Worm (Caenorhabditis elegans) whole organism, L4 larva: ENCODE data around the gene F48F5.6.
A peak's percentile ranks its signal among the peaks of the same experiment; 100 is the strongest.

Source experiments
- aha-1 ChIP-seq: fragments of 150-350 bp; peaks from one replicate; lab custom pipeline; 2014; ENCODE audit warnings: missing biosample characterization, missing genetic modification characterization
- daf-19 ChIP-seq: fragments of 200-800 bp; sonication (Bioruptor generic); conservative IDR thresholded peaks from 2 replicates; pipeline ENCODE4 v1.3.6; 2022; ENCODE audit warnings: missing genetic modification characterization, missing compliant biosample characterization
- dmd-8 ChIP-seq: fragments of 200-800 bp; sonication (Bioruptor generic); IDR thresholded peaks from 2 replicates; pipeline ENCODE4 v1.3.6; 2022; ENCODE audit warnings: missing genetic modification characterization, missing compliant biosample characterization
- dpl-1 ChIP-seq: fragments of 150-350 bp; optimal IDR thresholded peaks from 2 replicates; lab custom pipeline; 2014; ENCODE audit warnings: missing biosample characterization, missing genetic modification reagents, missing genetic modification characterization
- pqm-1 ChIP-seq: sonication (generic microtip); optimal IDR thresholded peaks from 2 replicates; lab custom pipeline; 2017; ENCODE audit warnings: missing biosample characterization, missing genetic modification characterization
- saeg-2 ChIP-seq: fragments of 200-800 bp; sonication (Bioruptor generic); IDR thresholded peaks from 2 replicates; pipeline ENCODE4 v1.3.6; 2022; ENCODE audit warnings: missing genetic modification reagents, missing genetic modification characterization, missing compliant biosample characterization
- skn-1 ChIP-seq: fragments of 150-350 bp; optimal IDR thresholded peaks from 2 replicates; lab custom pipeline; 2014; ENCODE audit warnings: missing biosample characterization, missing genetic modification characterization
- unc-39 ChIP-seq: sonication (generic microtip); optimal IDR thresholded peaks from 2 replicates; lab custom pipeline; 2017; ENCODE audit warnings: missing biosample characterization, missing genetic modification characterization
- zag-1 ChIP-seq: fragments of 150-350 bp; optimal IDR thresholded peaks from 2 replicates; lab custom pipeline; 2014; ENCODE audit warnings: missing biosample characterization, missing genetic modification characterization

- TF ChIP-seq unc-39 (no peak), dpl-1 (GFP tag; lab: Kevin White, UChicago) (no peak), pqm-1 (tag; lab: Kevin White, UChicago) (peak; percentile 37), zag-1 (tag; lab: Kevin White, UChicago) (no peak), aha-1 (tag; lab: Kevin White, UChicago) (no peak), daf-19 (GFP tag; lab: Robert Waterston, UW) (no peak), saeg-2 (GFP tag; lab: Robert Waterston, UW) (no peak), dmd-8 (GFP tag; lab: Robert Waterston, UW) (no peak), skn-1 (tag; lab: Kevin White, UChicago) (no peak)
Observed at ce11 chrV:20499642-20500041, 46.7 kb upstream of the F48F5.6 start.
